Worm (Caenorhabditis elegans) whole organism, L4 larva: Measurements from ENCODE around the gene grd-8.

Source experiments
- daf-12 ChIP-seq: fragments of 150-350 bp; optimal IDR thresholded peaks from 2 replicates; lab custom pipeline; 2014; ENCODE audit warnings: missing biosample characterization, missing genetic modification reagents, missing genetic modification characterization
- pha-4 ChIP-seq, 2 experiments: fragments of 150-350 bp in 1 of 2; fragments of 200-800 bp in 1 of 2; sonication (Bioruptor generic) in 1 of 2; IDR thresholded peaks in 1 of 2; optimal IDR thresholded peaks in 1 of 2; 2 replicates each; pipeline versions ENCODE4 v1.3.6 to Lab custom; 2014 to 2022; ENCODE audit warnings: missing genetic modification characterization in 2 of 2, missing genetic modification reagents in 2 of 2, missing biosample characterization in 1 of 2, missing compliant biosample characterization in 1 of 2
- saeg-2 ChIP-seq: fragments of 200-800 bp; sonication (Bioruptor generic); IDR thresholded peaks from 2 replicates; pipeline ENCODE4 v1.3.6; 2022; ENCODE audit warnings: missing genetic modification reagents, missing genetic modification characterization, missing compliant biosample characterization
- skn-1 ChIP-seq: fragments of 150-350 bp; optimal IDR thresholded peaks from 2 replicates; lab custom pipeline; 2014; ENCODE audit warnings: missing biosample characterization, missing genetic modification characterization
- snpc-1.2 ChIP-seq: fragments of 200-800 bp; sonication (Bioruptor generic); IDR thresholded peaks from 2 replicates; pipeline ENCODE4 v1.3.6; 2022; ENCODE audit warnings: missing genetic modification reagents, missing genetic modification characterization, missing compliant biosample characterization
- spr-3 ChIP-seq: fragments of 200-800 bp; sonication (Bioruptor generic); optimal IDR thresholded peaks from 2 replicates; lab custom pipeline; 2018; ENCODE audit warnings: mild to moderate bottlenecking, missing genetic modification characterization, missing compliant biosample characterization
- unc-39 ChIP-seq: sonication (generic microtip); optimal IDR thresholded peaks from 2 replicates; lab custom pipeline; 2017; ENCODE audit warnings: missing biosample characterization, missing genetic modification characterization

DNA sequence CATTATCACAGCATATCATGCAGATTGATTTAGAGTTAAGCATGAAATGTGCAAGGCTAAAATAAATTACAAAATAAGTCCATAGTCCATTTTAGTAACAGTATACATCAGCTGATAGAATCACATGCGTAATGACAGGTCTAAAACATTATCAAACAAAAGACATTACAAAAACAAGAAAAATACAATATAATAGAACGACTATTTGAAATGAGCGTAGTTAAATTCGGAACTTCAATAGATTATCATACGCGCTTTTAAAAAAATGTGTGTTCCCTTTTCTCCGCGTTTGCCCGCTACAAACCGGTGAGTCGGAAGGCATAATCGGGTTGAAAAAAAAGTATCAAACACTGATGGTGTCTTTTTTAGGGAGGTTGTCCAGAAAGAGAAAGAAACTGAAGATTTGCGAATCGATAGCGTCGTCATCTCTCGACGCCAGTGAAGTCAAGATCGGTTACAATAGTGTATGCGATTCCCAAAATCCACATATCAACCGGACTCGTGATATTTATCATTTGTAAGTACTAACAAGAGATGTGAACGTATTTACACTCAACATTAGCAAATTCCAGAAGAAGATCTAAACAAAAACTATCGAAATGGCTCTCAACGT is 13.2 kb downstream of the grd-8 start, which contains the start of gene C37C3.2:
- no peak; the same call in 1 of the 2 replicates for TF ChIP-seq snpc-1.2
- TF ChIP-seq saeg-2 (GFP tag; lab: Robert Waterston, UW) = no peak
- TF ChIP-seq unc-39 = no peak
- TF ChIP-seq daf-12 (tag; lab: Kevin White, UChicago) = no peak
- no peak for TF ChIP-seq pha-4 (GFP tag; IDR thresholded peaks at IDR 0.05; lab: Robert Waterston, UW)
- TF ChIP-seq pha-4 (tag; optimal IDR thresholded peaks at IDR 0.05; lab: Kevin White, UChicago) = no peak
- TF ChIP-seq spr-3 = no peak
- TF ChIP-seq skn-1 (tag; lab: Kevin White, UChicago) = no peak
